Fruit fly (Drosophila melanogaster) whole organism, embryonic: ENCODE results near the gene CG10140.

Source experiments
- Abd-B ChIP-seq: fragments of 200-800 bp; sonication (Bioruptor generic); optimal IDR thresholded peaks from 2 replicates; lab custom pipeline; 2018; ENCODE audit warnings: missing biosample characterization, mild to moderate bottlenecking, missing genetic modification characterization, moderate library complexity
- Atf-2 ChIP-seq: fragments of 200-800 bp; sonication (Bioruptor generic); optimal IDR thresholded peaks from 2 replicates; lab custom pipeline; 2016; ENCODE audit warnings: missing biosample characterization, missing genetic modification characterization
- CG10274 ChIP-seq: fragments of 200-800 bp; sonication (Bioruptor generic); optimal IDR thresholded peaks from 3 replicates; lab custom pipeline; 2017; ENCODE audit warnings: missing biosample characterization, mild to moderate bottlenecking, missing genetic modification characterization
- CG10543 ChIP-seq: fragments of 200-800 bp; sonication (Bioruptor generic); optimal IDR thresholded peaks from 3 replicates; lab custom pipeline; 2017; ENCODE audit warnings: missing biosample characterization, mild to moderate bottlenecking, missing genetic modification characterization, moderate library complexity
- CG10654 ChIP-seq: fragments of 200-800 bp; sonication (Bioruptor generic); optimal IDR thresholded peaks from 2 replicates; lab custom pipeline; 2016; ENCODE audit warnings: missing biosample characterization, missing genetic modification characterization
- CG12155 ChIP-seq: fragments of 200-800 bp; sonication (Bioruptor generic); optimal IDR thresholded peaks from 3 replicates; lab custom pipeline; 2016; ENCODE audit warnings: missing biosample characterization, missing genetic modification characterization
- CG13296 ChIP-seq: fragments of 200-800 bp; sonication (Bioruptor generic); optimal IDR thresholded peaks from 3 replicates; lab custom pipeline; 2018; ENCODE audit warnings: missing biosample characterization, mild to moderate bottlenecking, missing genetic modification characterization
- CG15514 ChIP-seq: fragments of 200-800 bp; sonication (Bioruptor generic); optimal IDR thresholded peaks from 3 replicates; lab custom pipeline; 2017; ENCODE audit warnings: missing biosample characterization, missing genetic modification characterization, mild to moderate bottlenecking, moderate library complexity, missing genetic modification reagents
- CG17186 ChIP-seq: fragments of 200-800 bp; sonication (Bioruptor generic); optimal IDR thresholded peaks from 3 replicates; lab custom pipeline; 2017; ENCODE audit warnings: missing biosample characterization, missing genetic modification reagents, missing genetic modification characterization
- CG17328 ChIP-seq: fragments of 200-800 bp; sonication (Bioruptor generic); IDR thresholded peaks from 2 replicates; pipeline ENCODE4 v1.3.6; 2022; ENCODE audit warnings: missing biosample characterization, missing genetic modification characterization
- CG17802 ChIP-seq: fragments of 200-800 bp; sonication (Bioruptor generic); optimal IDR thresholded peaks from 2 replicates; lab custom pipeline; 2018; ENCODE audit warnings: missing biosample characterization, mild to moderate bottlenecking, missing genetic modification characterization, moderate library complexity
- CG17829 ChIP-seq: fragments of 200-800 bp; optimal IDR thresholded peaks from 2 replicates; lab custom pipeline; 2019; ENCODE audit warnings: missing biosample characterization, mild to moderate bottlenecking, missing genetic modification characterization, moderate library complexity
- CG18599 ChIP-seq: fragments of 200-800 bp; sonication (Bioruptor generic); optimal IDR thresholded peaks from 3 replicates; lab custom pipeline; 2017; ENCODE audit warnings: missing biosample characterization, missing genetic modification characterization, mild to moderate bottlenecking, moderate library complexity, missing genetic modification reagents
- CG30403 ChIP-seq: fragments of 200-800 bp; sonication (Bioruptor generic); optimal IDR thresholded peaks from 3 replicates; lab custom pipeline; 2016; ENCODE audit warnings: missing biosample characterization, missing genetic modification characterization
- CG4854 ChIP-seq: fragments of 200-800 bp; sonication (Bioruptor generic); optimal IDR thresholded peaks from 2 replicates; lab custom pipeline; 2016; ENCODE audit warnings: missing biosample characterization, missing genetic modification characterization, inconsistent platforms
- CG9797 ChIP-seq: fragments of 200-800 bp; sonication (Bioruptor generic); optimal IDR thresholded peaks from 3 replicates; lab custom pipeline; 2018; ENCODE audit warnings: missing biosample characterization, mild to moderate bottlenecking, missing genetic modification characterization
- CG9876 ChIP-seq: fragments of 200-800 bp; sonication (Bioruptor generic); optimal IDR thresholded peaks from 2 replicates; lab custom pipeline; 2016; ENCODE audit warnings: missing biosample characterization, missing genetic modification characterization
- CrebB ChIP-seq: fragments of 200-800 bp; sonication (Bioruptor generic); optimal IDR thresholded peaks from 3 replicates; lab custom pipeline; 2018; ENCODE audit warnings: missing biosample characterization, mild to moderate bottlenecking, missing genetic modification characterization
- Dip3 ChIP-seq: fragments of 200-800 bp; sonication (Bioruptor generic); optimal IDR thresholded peaks from 3 replicates; lab custom pipeline; 2016; ENCODE audit warnings: missing biosample characterization, missing genetic modification characterization
- E2f2 ChIP-seq: fragments of 200-800 bp; sonication (Bioruptor generic); IDR thresholded peaks from 2 replicates; pipeline ENCODE4 v1.3.6; 2022; ENCODE audit warnings: missing biosample characterization, missing genetic modification characterization
- Fer2 ChIP-seq: fragments of 200-800 bp; sonication (Bioruptor generic); optimal IDR thresholded peaks from 2 replicates; lab custom pipeline; 2018; ENCODE audit warnings: missing biosample characterization, mild to moderate bottlenecking, missing genetic modification characterization, moderate library complexity
- Taf1 ChIP-seq: fragments of 200-800 bp; sonication (Bioruptor generic); IDR thresholded peaks from 2 replicates; pipeline ENCODE4 v1.3.6; 2022; ENCODE audit warnings: missing biosample characterization, missing genetic modification characterization
- ab ChIP-seq: fragments of 200-800 bp; sonication (Bioruptor generic); optimal IDR thresholded peaks from 2 replicates; lab custom pipeline; 2016; ENCODE audit warnings: missing biosample characterization, missing genetic modification characterization
- bowl ChIP-seq: fragments of 200-800 bp; sonication (Bioruptor generic); IDR thresholded peaks from 2 replicates; pipeline ENCODE4 v1.3.6; 2022; ENCODE audit warnings: missing biosample characterization, missing genetic modification characterization
- btn ChIP-seq: fragments of 200-800 bp; sonication (Bioruptor generic); optimal IDR thresholded peaks from 2 replicates; lab custom pipeline; 2016; ENCODE audit warnings: missing biosample characterization, missing genetic modification characterization
- chm ChIP-seq: fragments of 200-800 bp; sonication (Bioruptor generic); IDR thresholded peaks from 2 replicates; pipeline ENCODE4 v1.3.6; 2022; ENCODE audit warnings: missing biosample characterization, missing genetic modification characterization
- dan ChIP-seq: fragments of 200-800 bp; sonication (Bioruptor generic); IDR thresholded peaks from 2 replicates; pipeline ENCODE4 v1.3.6; 2022; ENCODE audit warnings: missing biosample characterization, missing genetic modification characterization
- danr ChIP-seq: fragments of 200-800 bp; sonication (Bioruptor generic); IDR thresholded peaks from 2 replicates; pipeline ENCODE4 v1.3.6; 2022; ENCODE audit warnings: missing biosample characterization, missing genetic modification characterization
- fd3F ChIP-seq: fragments of 200-800 bp; sonication (Bioruptor generic); optimal IDR thresholded peaks from 2 replicates; lab custom pipeline; 2018; ENCODE audit warnings: missing biosample characterization, mild to moderate bottlenecking, missing genetic modification characterization, moderate library complexity
- fd96Cb ChIP-seq: fragments of 200-800 bp; sonication (Bioruptor generic); optimal IDR thresholded peaks from 2 replicates; lab custom pipeline; 2018; ENCODE audit warnings: missing biosample characterization, mild to moderate bottlenecking, missing genetic modification characterization, moderate library complexity
- fu2 ChIP-seq: fragments of 200-800 bp; sonication (Bioruptor generic); optimal IDR thresholded peaks from 2 replicates; lab custom pipeline; 2016; ENCODE audit warnings: missing biosample characterization, missing genetic modification characterization
- gem ChIP-seq: fragments of 200-800 bp; sonication (Bioruptor generic); optimal IDR thresholded peaks from 2 replicates; lab custom pipeline; 2019; ENCODE audit warnings: missing biosample characterization, mild to moderate bottlenecking, missing genetic modification characterization, moderate library complexity
- gfzf ChIP-seq: fragments of 200-800 bp; sonication (Bioruptor generic); optimal IDR thresholded peaks from 2 replicates; lab custom pipeline; 2016; ENCODE audit warnings: missing biosample characterization, mild to moderate bottlenecking, missing genetic modification characterization, moderate library complexity
- gsb-n ChIP-seq: fragments of 200-800 bp; sonication (Bioruptor generic); optimal IDR thresholded peaks from 3 replicates; lab custom pipeline; 2018; ENCODE audit warnings: missing biosample characterization, mild to moderate bottlenecking, missing genetic modification characterization
- ind ChIP-seq: fragments of 200-800 bp; sonication (Bioruptor generic); optimal IDR thresholded peaks from 3 replicates; lab custom pipeline; 2016; ENCODE audit warnings: missing biosample characterization, missing genetic modification characterization
- kay ChIP-seq: fragments of 200-800 bp; sonication (Bioruptor generic); optimal IDR thresholded peaks from 2 replicates; lab custom pipeline; 2016; ENCODE audit warnings: missing biosample characterization, missing genetic modification characterization
- lov ChIP-seq, 2 experiments: fragments of 200-800 bp in 1 of 2; fragments of >200 bp in 1 of 2; sonication (Bioruptor generic) in 1 of 2; IDR thresholded peaks in 1 of 2; optimal IDR thresholded peaks in 1 of 2; 2 replicates in 1 of 2; 3 replicates in 1 of 2; pipeline versions ENCODE4 v1.3.6 to Lab custom; 2017 to 2022; ENCODE audit warnings: missing biosample characterization in 1 of 2, missing genetic modification characterization in 1 of 2
- mirr ChIP-seq: fragments of 200-800 bp; sonication (Bioruptor generic); optimal IDR thresholded peaks from 3 replicates; lab custom pipeline; 2018; ENCODE audit warnings: missing biosample characterization, mild to moderate bottlenecking, missing genetic modification characterization
- odd ChIP-seq: fragments of 200-800 bp; sonication (Bioruptor generic); optimal IDR thresholded peaks from 2 replicates; lab custom pipeline; 2017; ENCODE audit warnings: missing biosample characterization, mild to moderate bottlenecking, missing genetic modification characterization
- p53 ChIP-seq: fragments of 200-800 bp; sonication (Bioruptor generic); optimal IDR thresholded peaks from 2 replicates; lab custom pipeline; 2016; ENCODE audit warnings: missing biosample characterization, missing genetic modification characterization
- prd ChIP-seq, 3 experiments: fragments of >200 bp in 2 of 3; fragments of 200-800 bp in 1 of 3; sonication (Bioruptor generic) in 1 of 3; optimal IDR thresholded peaks in 2 of 3; IDR thresholded peaks in 1 of 3; 2 replicates in 2 of 3; 3 replicates in 1 of 3; pipeline versions ENCODE4 v1.3.6 to Lab custom; 2017 to 2022; ENCODE audit warnings: missing biosample characterization in 1 of 3, missing genetic modification characterization in 1 of 3
- ro ChIP-seq: fragments of 200-800 bp; sonication (Bioruptor generic); IDR thresholded peaks from 2 replicates; pipeline ENCODE4 v1.3.6; 2022; ENCODE audit warnings: missing biosample characterization, missing genetic modification characterization
- sens ChIP-seq: fragments of 200-800 bp; sonication (Bioruptor generic); peaks from one replicate; lab custom pipeline; 2016; ENCODE audit warnings: missing biosample characterization, missing genetic modification characterization
- sug ChIP-seq: fragments of 200-800 bp; optimal IDR thresholded peaks from 2 replicates; lab custom pipeline; 2019; ENCODE audit warnings: missing biosample characterization, mild to moderate bottlenecking, missing genetic modification characterization, moderate library complexity
- tap ChIP-seq: fragments of 200-800 bp; optimal IDR thresholded peaks from 3 replicates; lab custom pipeline; 2019; ENCODE audit warnings: missing biosample characterization, mild to moderate bottlenecking, missing genetic modification characterization, moderate library complexity
- trh ChIP-seq: fragments of 200-800 bp; sonication (Bioruptor generic); optimal IDR thresholded peaks from 2 replicates; lab custom pipeline; 2016; ENCODE audit warnings: missing biosample characterization, missing genetic modification characterization
- wek ChIP-seq: fragments of 200-800 bp; sonication (Bioruptor generic); optimal IDR thresholded peaks from 3 replicates; lab custom pipeline; 2018; ENCODE audit warnings: missing biosample characterization, mild to moderate bottlenecking, missing genetic modification characterization, moderate library complexity
- zfh2 ChIP-seq: fragments of 200-800 bp; sonication (Bioruptor generic); optimal IDR thresholded peaks from 2 replicates; lab custom pipeline; 2016; ENCODE audit warnings: missing biosample characterization, missing genetic modification characterization

CG10140 gene

dm6 chr3L:13476566-13477452, 36.5 kb upstream of the CG10140 start (continued):
- TF ChIP-seq Atf-2 (GFP tag; lab: Kevin White, UChicago) (peak; percentile 32), CG12155 (GFP tag; lab: Kevin White, UChicago) (peak; percentile 87), CG10543 (GFP tag; lab: Kevin White, UChicago) (peak; percentile 69), bowl (GFP tag; lab: Robert Waterston, UW) (no peak), CG10654 (peak; percentile 84), wek (GFP tag; lab: Kevin White, UChicago) (peak; percentile 2), CG9876 (no peak), kay (GFP tag; lab: Kevin White, UChicago) (peak; percentile 81), prd (optimal IDR thresholded peaks at IDR 0.05; lab: Kevin White, UChicago) (no peak), prd (GFP tag; IDR thresholded peaks at IDR 0.05; lab: Robert Waterston, UW) (peak; percentile 86), ind (GFP tag; lab: Kevin White, UChicago) (peak; percentile 88), Dip3 (GFP tag; lab: Kevin White, UChicago) (peak; percentile 76), CG17328 (GFP tag; lab: Robert Waterston, UW) (peak; percentile 77), lov (optimal IDR thresholded peaks at IDR 0.05; lab: Kevin White, UChicago) (no peak), lov (GFP tag; IDR thresholded peaks at IDR 0.05; lab: Robert Waterston, UW) (peak; percentile 39; the same call in 1 of the 3 replicates), gem (peak; percentile 95), E2f2 (GFP tag; lab: Robert Waterston, UW) (peak; percentile 54; the same call in 1 of the 2 replicates), Abd-B (GFP tag; lab: Kevin White, UChicago) (peak; percentile 84), CG17186 (GFP tag; lab: Kevin White, UChicago) (peak; percentile 72), fd96Cb (tag; lab: Kevin White, UChicago) (peak; percentile 93), CG18599 (GFP tag; lab: Kevin White, UChicago) (peak; percentile 89), CrebB (peak; percentile 56), fd3F (GFP tag; lab: Kevin White, UChicago) (peak; percentile 80), tap (tag; lab: Kevin White, UChicago) (peak; percentile 88), fu2 (peak; percentile 61), CG10274 (peak; percentile 79), sens (peak; percentile 96), CG30403 (peak; percentile 95), CG17802 (tag; lab: Kevin White, UChicago) (peak; percentile 61), trh (peak; percentile 68), Taf1 (peak; percentile 64), CG9797 (GFP tag; lab: Kevin White, UChicago) (peak; percentile 7), mirr (GFP tag; lab: Kevin White, UChicago) (no peak), odd (peak; percentile 85), CG13296 (GFP tag; lab: Kevin White, UChicago) (peak; percentile 87), chm (GFP tag; lab: Robert Waterston, UW) (peak; percentile 39; the same call in 1 of the 2 replicates), CG4854 (GFP tag; lab: Kevin White, UChicago) (peak; percentile 79), CG15514 (GFP tag; lab: Kevin White, UChicago) (peak; percentile 56), dan (GFP tag; lab: Robert Waterston, UW) (no peak), sug (peak; percentile 77), CG17829 (tag; lab: Kevin White, UChicago) (peak; percentile 92), ro (GFP tag; lab: Robert Waterston, UW) (no peak), p53 (GFP tag; lab: Kevin White, UChicago) (no peak), ab (GFP tag; lab: Kevin White, UChicago) (no peak), gsb-n (tag; lab: Kevin White, UChicago) (peak; percentile 82), Fer2 (tag; lab: Kevin White, UChicago) (peak; percentile 68), btn (GFP tag; lab: Kevin White, UChicago) (no peak), danr (GFP tag; lab: Robert Waterston, UW) (peak; percentile 82), gfzf (GFP tag; lab: Kevin White, UChicago) (no peak), zfh2 (GFP tag; lab: Kevin White, UChicago) (peak; percentile 71)
